Worm (Caenorhabditis elegans) whole organism, dauer: ENCODE data around the gene atp-4.

Experiments used
- unc-62 ChIP-seq: sonication (generic microtip); optimal IDR thresholded peaks from 2 replicates; lab custom pipeline; 2017; ENCODE audit warnings: missing biosample characterization, missing genetic modification reagents, missing genetic modification characterization

The atp-4 gene

ce11 chrV:6389634-6390033 lies 37.3 kb downstream of the atp-4 start, which contains the start of gene F57F4.2:
TSS of gene F57F4.2 (minus strand) at chrV:6389734.
- TF ChIP-seq unc-62 (GFP tag; lab: Kevin White, UChicago), result no peak

- no peak for TF ChIP-seq unc-62 (GFP tag; lab: Kevin White, UChicago)
Measured at ce11 chrV:6385677-6386276, 41.1 kb downstream of the atp-4 start.
